Worm (Caenorhabditis elegans): Measurements from ENCODE around the gene mmab-1.

ce11 chrIII:4910956-4911355 lies 11.0 kb downstream of the mmab-1 start, which contains the start of gene F26F4.2:
- TF ChIP-seq rec-8 (tag; optimal IDR thresholded peaks at IDR 0.05): no peak
- TF ChIP-seq nfya-2 (GFP tag; IDR thresholded peaks at IDR 0.05): no peak
- TF ChIP-seq lag-1 (GFP tag; IDR thresholded peaks at IDR 0.05): no peak
- no peak for TF ChIP-seq ekl-4 (GFP tag; IDR thresholded peaks at IDR 0.05)
- no peak for TF ChIP-seq ztf-25 (GFP tag; IDR thresholded peaks at IDR 0.05)
- TF ChIP-seq F49E8.2 (tag; optimal IDR thresholded peaks at IDR 0.05; ENCODE audit: insufficient read depth): no peak
- no peak for TF ChIP-seq mcd-1 (GFP tag; IDR thresholded peaks at IDR 0.05)
- no peak for TF ChIP-seq ama-1 (optimal IDR thresholded peaks at IDR 0.05)
- no peak for TF ChIP-seq ama-1 (GFP tag; optimal IDR thresholded peaks at IDR 0.05)
- TF ChIP-seq let-526 (GFP tag; IDR thresholded peaks at IDR 0.05): no peak
- TF ChIP-seq hlh-12 (tag; optimal IDR thresholded peaks at IDR 0.05): no peak
- no peak for TF ChIP-seq snpc-4 (GFP tag; optimal IDR thresholded peaks at IDR 0.05)
- no peak for TF ChIP-seq snpc-4 (tag; optimal IDR thresholded peaks at IDR 0.05)

Measured in whole organism, young adult.